Fruit fly (Drosophila melanogaster) whole organism, prepupa: ENCODE results near the gene CG4069.

ENCODE experiments used
- CG10631 ChIP-seq: fragments of 200-800 bp; sonication (Bioruptor generic); optimal IDR thresholded peaks from 2 replicates; lab custom pipeline; 2016; ENCODE audit warnings: missing biosample characterization, missing genetic modification characterization
- CG10669 ChIP-seq: fragments of 200-800 bp; sonication (Bioruptor generic); optimal IDR thresholded peaks from 3 replicates; lab custom pipeline; 2018; ENCODE audit warnings: missing biosample characterization, mild to moderate bottlenecking, missing genetic modification characterization, moderate library complexity
- CG11294 ChIP-seq: fragments of 200-800 bp; sonication (Bioruptor generic); IDR thresholded peaks from 2 replicates; pipeline ENCODE4 v1.3.6; 2022; ENCODE audit warnings: missing biosample characterization, missing genetic modification characterization
- CG11762 ChIP-seq: fragments of 200-800 bp; sonication (Bioruptor generic); optimal IDR thresholded peaks from 3 replicates; lab custom pipeline; 2016; ENCODE audit warnings: missing biosample characterization, missing genetic modification characterization; ENCODE audit not compliant: insufficient read depth
- CG11902 ChIP-seq: fragments of 200-800 bp; sonication (Bioruptor generic); optimal IDR thresholded peaks from 3 replicates; lab custom pipeline; 2016; ENCODE audit warnings: missing biosample characterization, missing genetic modification characterization
- CG15336 ChIP-seq: fragments of 200-800 bp; sonication (Bioruptor generic); IDR thresholded peaks from 2 replicates; pipeline ENCODE4 v1.3.6; 2022; ENCODE audit warnings: missing biosample characterization, missing genetic modification characterization
- CG1621 ChIP-seq: fragments of 200-800 bp; sonication (Bioruptor generic); optimal IDR thresholded peaks from 3 replicates; lab custom pipeline; 2018; ENCODE audit warnings: missing biosample characterization, mild to moderate bottlenecking, missing genetic modification characterization
- CG16779 ChIP-seq: fragments of 200-800 bp; sonication (Bioruptor generic); optimal IDR thresholded peaks from 3 replicates; lab custom pipeline; 2017; ENCODE audit warnings: missing biosample characterization, mild to moderate bottlenecking, missing genetic modification characterization
- CG3032 ChIP-seq: fragments of 200-800 bp; optimal IDR thresholded peaks from 2 replicates; lab custom pipeline; 2019; ENCODE audit warnings: missing biosample characterization, mild to moderate bottlenecking, missing genetic modification characterization, moderate library complexity
- CG31627 ChIP-seq: fragments of 200-800 bp; sonication (Bioruptor generic); optimal IDR thresholded peaks from 3 replicates; lab custom pipeline; 2016; ENCODE audit warnings: missing biosample characterization, missing genetic modification characterization
- CG32006 ChIP-seq: fragments of 200-800 bp; sonication (Bioruptor generic); optimal IDR thresholded peaks from 3 replicates; lab custom pipeline; 2017; ENCODE audit warnings: missing biosample characterization, mild to moderate bottlenecking, missing genetic modification characterization
- CG3919 ChIP-seq: fragments of 200-800 bp; sonication (Bioruptor generic); optimal IDR thresholded peaks from 3 replicates; lab custom pipeline; 2016; ENCODE audit warnings: missing biosample characterization, missing genetic modification characterization
- CG6276 ChIP-seq: fragments of 200-800 bp; sonication (Bioruptor generic); optimal IDR thresholded peaks from 2 replicates; lab custom pipeline; 2017; ENCODE audit warnings: missing biosample characterization, mild to moderate bottlenecking, missing genetic modification characterization
- CG6792 ChIP-seq: fragments of 200-800 bp; sonication (Bioruptor generic); optimal IDR thresholded peaks from 3 replicates; lab custom pipeline; 2016; ENCODE audit warnings: missing biosample characterization, missing genetic modification characterization
- CG6808 ChIP-seq: fragments of 200-800 bp; sonication (Bioruptor generic); optimal IDR thresholded peaks from 3 replicates; lab custom pipeline; 2017; ENCODE audit warnings: missing biosample characterization, missing genetic modification characterization, mild to moderate bottlenecking, moderate library complexity, missing genetic modification reagents
- CG6854 ChIP-seq: fragments of 200-800 bp; sonication (Bioruptor generic); optimal IDR thresholded peaks from 2 replicates; lab custom pipeline; 2017; ENCODE audit warnings: missing biosample characterization, mild to moderate bottlenecking, missing genetic modification characterization
- CG7368 ChIP-seq: fragments of 200-800 bp; sonication (Bioruptor generic); optimal IDR thresholded peaks from 3 replicates; lab custom pipeline; 2016; ENCODE audit warnings: missing biosample characterization, missing genetic modification characterization
- CG8319 ChIP-seq: fragments of 200-800 bp; sonication (Bioruptor generic); optimal IDR thresholded peaks from 3 replicates; lab custom pipeline; 2016; ENCODE audit warnings: missing biosample characterization, missing genetic modification characterization
- CG9139 ChIP-seq: fragments of 200-800 bp; sonication (Bioruptor generic); optimal IDR thresholded peaks from 3 replicates; lab custom pipeline; 2017; ENCODE audit warnings: missing biosample characterization, mild to moderate bottlenecking, missing genetic modification characterization
- Eip75B ChIP-seq: fragments of 200-800 bp; sonication (Bioruptor generic); optimal IDR thresholded peaks from 3 replicates; lab custom pipeline; 2016; ENCODE audit warnings: missing biosample characterization, missing genetic modification characterization
- Eip78C ChIP-seq: fragments of 200-800 bp; sonication (Bioruptor generic); peaks from one replicate; lab custom pipeline; 2016; ENCODE audit warnings: missing biosample characterization, missing genetic modification characterization
- Eip93F ChIP-seq: fragments of 200-800 bp; sonication (Bioruptor generic); optimal IDR thresholded peaks from 2 replicates; lab custom pipeline; 2016; ENCODE audit warnings: missing biosample characterization, mild to moderate bottlenecking, missing genetic modification characterization
- Ets21C ChIP-seq: fragments of 200-800 bp; sonication (Bioruptor generic); optimal IDR thresholded peaks from 3 replicates; lab custom pipeline; 2016; ENCODE audit warnings: missing biosample characterization, missing genetic modification characterization
- Gug ChIP-seq: fragments of 200-800 bp; sonication (Bioruptor generic); IDR thresholded peaks from 2 replicates; pipeline ENCODE4 v1.3.6; 2022; ENCODE audit warnings: missing biosample characterization, missing genetic modification characterization
- Hr38 ChIP-seq: sonication (Bioruptor generic); optimal IDR thresholded peaks from 2 replicates; lab custom pipeline; 2016; ENCODE audit warnings: missing biosample characterization, missing genetic modification characterization
- Hr39 ChIP-seq: fragments of 200-800 bp; sonication (Bioruptor generic); optimal IDR thresholded peaks from 2 replicates; lab custom pipeline; 2016; ENCODE audit warnings: missing biosample characterization, missing genetic modification characterization
- Hr4 ChIP-seq: fragments of 200-800 bp; sonication (Bioruptor generic); optimal IDR thresholded peaks from 3 replicates; lab custom pipeline; 2016; ENCODE audit warnings: missing biosample characterization, missing genetic modification characterization
- Lpt ChIP-seq: fragments of 200-800 bp; sonication (Bioruptor generic); optimal IDR thresholded peaks from 3 replicates; lab custom pipeline; 2016; ENCODE audit warnings: missing biosample characterization, missing genetic modification characterization
- Met ChIP-seq: fragments of 200-800 bp; sonication (Bioruptor generic); optimal IDR thresholded peaks from 3 replicates; lab custom pipeline; 2016; ENCODE audit warnings: missing biosample characterization, missing genetic modification characterization
- OdsH ChIP-seq: fragments of 200-800 bp; sonication (Bioruptor generic); optimal IDR thresholded peaks from 3 replicates; lab custom pipeline; 2016; ENCODE audit warnings: missing biosample characterization, missing genetic modification characterization
- Smox ChIP-seq: fragments of 200-800 bp; sonication (Bioruptor generic); optimal IDR thresholded peaks from 3 replicates; lab custom pipeline; 2016; ENCODE audit warnings: missing biosample characterization, missing genetic modification characterization
- Sox102F ChIP-seq: fragments of 200-800 bp; sonication (Bioruptor generic); optimal IDR thresholded peaks from 2 replicates; lab custom pipeline; 2016; ENCODE audit warnings: missing biosample characterization, mild to moderate bottlenecking, missing genetic modification characterization
- Sox14 ChIP-seq: fragments of 200-800 bp; sonication (Bioruptor generic); optimal IDR thresholded peaks from 3 replicates; lab custom pipeline; 2016; ENCODE audit warnings: missing biosample characterization, missing genetic modification characterization
- Sox15 ChIP-seq: fragments of 200-800 bp; sonication (Bioruptor generic); optimal IDR thresholded peaks from 3 replicates; lab custom pipeline; 2016; ENCODE audit warnings: missing biosample characterization, missing genetic modification characterization
- achi ChIP-seq: fragments of 200-800 bp; sonication (Bioruptor generic); optimal IDR thresholded peaks from 3 replicates; lab custom pipeline; 2016; ENCODE audit warnings: missing biosample characterization, missing genetic modification characterization
- acj6 ChIP-seq: fragments of 200-800 bp; sonication (Bioruptor generic); optimal IDR thresholded peaks from 3 replicates; lab custom pipeline; 2016; ENCODE audit warnings: missing biosample characterization, missing genetic modification characterization
- cyc ChIP-seq: fragments of 200-800 bp; sonication (Bioruptor generic); optimal IDR thresholded peaks from 3 replicates; lab custom pipeline; 2016; ENCODE audit warnings: missing biosample characterization, missing genetic modification characterization
- dsx ChIP-seq: fragments of 200-800 bp; optimal IDR thresholded peaks from 3 replicates; lab custom pipeline; 2019; ENCODE audit warnings: missing biosample characterization, mild to moderate bottlenecking, missing genetic modification characterization, moderate library complexity; ENCODE audit not compliant: poor library complexity, severe bottlenecking
- esn ChIP-seq: fragments of 200-800 bp; sonication (Bioruptor generic); optimal IDR thresholded peaks from 2 replicates; lab custom pipeline; 2016; ENCODE audit warnings: missing biosample characterization, mild to moderate bottlenecking, missing genetic modification characterization, moderate library complexity
- fd59A ChIP-seq: fragments of 200-800 bp; sonication (Bioruptor generic); optimal IDR thresholded peaks from 2 replicates; lab custom pipeline; 2017; ENCODE audit warnings: missing biosample characterization, mild to moderate bottlenecking, missing genetic modification characterization, missing genetic modification reagents
- fd85E ChIP-seq: fragments of 200-800 bp; sonication (Bioruptor generic); optimal IDR thresholded peaks from 3 replicates; lab custom pipeline; 2016; ENCODE audit warnings: missing biosample characterization, missing genetic modification characterization
- fkh ChIP-seq: fragments of 200-800 bp; sonication (Bioruptor generic); optimal IDR thresholded peaks from 3 replicates; lab custom pipeline; 2017; ENCODE audit warnings: missing biosample characterization, mild to moderate bottlenecking, missing genetic modification characterization, moderate library complexity
- net ChIP-seq: fragments of 200-800 bp; sonication (Bioruptor generic); optimal IDR thresholded peaks from 3 replicates; lab custom pipeline; 2016; ENCODE audit warnings: missing biosample characterization, missing genetic modification characterization
- pdm3 ChIP-seq: fragments of 200-800 bp; sonication (Bioruptor generic); optimal IDR thresholded peaks from 3 replicates; lab custom pipeline; 2016; ENCODE audit warnings: missing biosample characterization, missing genetic modification characterization
- salr ChIP-seq, 2 experiments: fragments of 200-800 bp; sonication (Bioruptor generic); optimal IDR thresholded peaks; 3 replicates each; lab custom pipeline; 2016 to 2018; ENCODE audit warnings: missing biosample characterization in 2 of 2, missing genetic modification characterization in 2 of 2, mild to moderate bottlenecking in 1 of 2
- svp ChIP-seq: fragments of 200-800 bp; sonication (Bioruptor generic); peaks from one replicate; lab custom pipeline; 2016; ENCODE audit warnings: missing biosample characterization, missing genetic modification characterization
- topi ChIP-seq: fragments of 200-800 bp; sonication (Bioruptor generic); optimal IDR thresholded peaks from 3 replicates; lab custom pipeline; 2016; ENCODE audit warnings: missing biosample characterization, missing genetic modification characterization
- vri ChIP-seq: fragments of 200-800 bp; sonication (Bioruptor generic); optimal IDR thresholded peaks from 3 replicates; lab custom pipeline; 2016; ENCODE audit warnings: missing biosample characterization, mild to moderate bottlenecking, missing genetic modification characterization

CG4069 gene

DNA sequence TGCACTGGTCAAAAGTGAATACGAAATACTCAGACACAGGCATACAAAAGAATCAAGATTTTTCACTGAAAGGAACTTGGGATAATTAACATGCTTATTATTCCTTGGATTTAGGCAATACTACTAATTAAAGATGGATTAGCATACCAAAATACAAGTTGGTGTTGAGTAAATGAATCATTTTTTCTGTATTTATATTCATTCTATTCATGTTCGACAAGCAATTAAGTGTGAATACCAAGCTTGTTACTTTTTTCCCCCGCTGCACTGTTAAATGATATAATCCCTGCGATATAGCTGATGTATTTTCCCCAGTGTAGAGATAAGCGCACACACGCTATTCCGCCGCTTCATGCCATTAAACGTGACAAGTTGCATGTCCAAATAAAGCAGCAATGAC lies 20.6 kb upstream of the CG4069 start (continued):
- peak in 1 of 2 experiments; percentile 12 for TF ChIP-seq salr (GFP tag; optimal IDR thresholded peaks at IDR 0.05; lab: Kevin White, UChicago)
- TF ChIP-seq esn (GFP tag; lab: Kevin White, UChicago) = peak; percentile 84
- no peak for TF ChIP-seq CG11294 (GFP tag; lab: Robert Waterston, UW)
- TF ChIP-seq dsx (GFP tag; lab: Kevin White, UChicago) = peak; percentile 53
- peak; percentile 49 for TF ChIP-seq Hr4 (GFP tag; lab: Kevin White, UChicago)
- peak; percentile 67 for TF ChIP-seq pdm3 (GFP tag; lab: Kevin White, UChicago)
- peak; percentile 67 for TF ChIP-seq Ets21C (GFP tag; lab: Kevin White, UChicago)

DNA sequence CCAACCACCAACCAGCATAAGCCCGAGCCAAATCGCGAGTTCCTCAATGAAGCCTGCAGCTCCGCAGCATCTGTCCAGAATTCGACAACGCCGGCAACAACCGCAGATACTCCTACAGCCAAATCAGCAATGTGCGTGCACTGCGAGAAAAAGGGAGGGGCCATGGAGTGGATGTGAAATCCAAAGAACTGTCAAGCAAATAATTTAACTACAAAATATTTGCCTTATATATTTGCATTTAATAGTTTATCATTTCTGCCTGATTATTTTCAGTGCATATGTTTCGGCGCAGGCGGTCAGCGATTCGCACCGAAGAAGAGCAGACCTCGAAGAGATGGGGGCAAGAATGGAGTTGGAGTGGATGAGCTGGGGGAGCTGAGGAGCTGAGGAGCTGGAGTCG lies 14.6 kb upstream of the CG4069 start:
- TF ChIP-seq CG11902 (GFP tag; lab: Kevin White, UChicago) (peak; percentile 64), Hr4 (GFP tag; lab: Kevin White, UChicago) (peak; percentile 63), OdsH (GFP tag; lab: Kevin White, UChicago) (peak; percentile 68), Hr38 (GFP tag; lab: Kevin White, UChicago) (no peak), CG15336 (peak; percentile 67), CG7368 (peak; percentile 67), Eip93F (GFP tag; lab: Kevin White, UChicago) (no peak), topi (GFP tag; lab: Kevin White, UChicago) (peak; percentile 81), esn (GFP tag; lab: Kevin White, UChicago) (peak; percentile 83), CG9139 (GFP tag; lab: Kevin White, UChicago) (peak; percentile 62), CG6854 (GFP tag; lab: Kevin White, UChicago) (peak; percentile 66), pdm3 (GFP tag; lab: Kevin White, UChicago) (peak; percentile 74), achi (GFP tag; lab: Kevin White, UChicago) (peak; percentile 75), Eip78C (GFP tag; lab: Kevin White, UChicago) (peak; percentile 93), CG3919 (GFP tag; lab: Kevin White, UChicago) (peak; percentile 79), Sox15 (peak; percentile 53), CG16779 (tag; lab: Kevin White, UChicago) (peak; percentile 42), CG6808 (peak; percentile 80), Gug (GFP tag; lab: Robert Waterston, UW) (peak; percentile 42), CG10631 (GFP tag; lab: Kevin White, UChicago) (peak; percentile 73), CG6276 (GFP tag; lab: Kevin White, UChicago) (peak; percentile 47), CG6792 (GFP tag; lab: Kevin White, UChicago) (peak; percentile 76), Sox14 (GFP tag; lab: Kevin White, UChicago) (peak; percentile 77), svp (GFP tag; lab: Kevin White, UChicago) (peak; percentile 94), fd59A (GFP tag; lab: Kevin White, UChicago) (peak; percentile 67), net (peak; percentile 55), CG1621 (peak; percentile 70), cyc (GFP tag; lab: Kevin White, UChicago) (peak; percentile 69), Smox (GFP tag; lab: Kevin White, UChicago) (peak; percentile 69), acj6 (GFP tag; lab: Kevin White, UChicago) (peak; percentile 71), CG32006 (GFP tag; lab: Kevin White, UChicago) (peak; percentile 68), dsx (GFP tag; lab: Kevin White, UChicago) (peak; percentile 73), Ets21C (GFP tag; lab: Kevin White, UChicago) (peak; percentile 48), Eip75B (GFP tag; lab: Kevin White, UChicago) (peak; percentile 77), CG3032 (peak; percentile 78), CG31627 (GFP tag; lab: Kevin White, UChicago) (peak; percentile 81), CG11294 (GFP tag; lab: Robert Waterston, UW) (no peak), Sox102F (GFP tag; lab: Kevin White, UChicago) (peak; percentile 80), vri (peak; percentile 53), Lpt (GFP tag; lab: Kevin White, UChicago) (peak; percentile 14), fkh (GFP tag; lab: Kevin White, UChicago) (no peak), Met (GFP tag; lab: Kevin White, UChicago) (peak; percentile 85), fd85E (GFP tag; lab: Kevin White, UChicago) (no peak), Hr39 (peak; percentile 77), salr (GFP tag; optimal IDR thresholded peaks at IDR 0.05; lab: Kevin White, UChicago) (peak; percentile 43 to 67), CG11762 (GFP tag; lab: Kevin White, UChicago) (peak; percentile 41), CG8319 (GFP tag; lab: Kevin White, UChicago) (peak; percentile 58), CG10669 (peak; percentile 82)
